Fruit fly (Drosophila melanogaster) Kc167 (cell line): Measurements from ENCODE around the gene Tollo.

Experiments used
- Sin3A ChIP-seq: fragments of >200 bp; optimal IDR thresholded peaks from 2 replicates; lab custom pipeline; 2018; ENCODE audit warnings: missing external identifiers
- h ChIP-seq: fragments of >200 bp; optimal IDR thresholded peaks from 3 replicates; lab custom pipeline; 2018; ENCODE audit warnings: missing external identifiers
- psq ChIP-seq: fragments of >200 bp; optimal IDR thresholded peaks from 2 replicates; lab custom pipeline; 2017; ENCODE audit warnings: missing external identifiers
- ttk ChIP-seq: sonication (Bioruptor generic); optimal IDR thresholded peaks from 2 replicates; lab custom pipeline; 2017; ENCODE audit warnings: missing external identifiers

DNA sequence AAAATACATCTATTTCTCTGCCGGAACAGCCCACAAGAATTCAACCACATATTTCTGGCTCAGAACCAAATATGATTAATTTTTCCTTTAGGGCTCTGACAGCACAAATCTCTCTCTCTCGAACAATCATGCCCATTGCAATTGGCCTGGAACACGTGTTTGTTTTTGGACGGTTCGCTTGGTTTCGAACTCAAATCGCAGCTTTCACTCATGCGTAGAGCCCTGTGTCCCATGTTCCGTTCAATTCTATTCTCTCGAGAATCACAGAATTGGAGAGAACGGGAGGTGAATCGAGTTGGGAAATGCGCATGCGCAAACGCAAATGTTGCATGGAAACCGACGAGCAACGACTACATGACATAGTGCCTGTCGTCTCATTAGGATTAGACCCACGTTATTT lies 10.8 kb upstream of the Tollo start:
- TF ChIP-seq Sin3A (no peak), h (lab: Kevin White, UChicago) (no peak), psq (lab: Kevin White, UChicago) (no peak), ttk (lab: Kevin White, UChicago) (no peak)
